Worm (Caenorhabditis elegans) whole organism, early embryonic: ENCODE data around the gene F59E12.1.

Experiments
- B0310.2 ChIP-seq: sonication (generic microtip); optimal IDR thresholded peaks from 2 replicates; lab custom pipeline; 2016; ENCODE audit warnings: mild to moderate bottlenecking, missing genetic modification characterization, missing compliant biosample characterization
- F13C5.2 ChIP-seq: sonication (generic microtip); optimal IDR thresholded peaks from 2 replicates; lab custom pipeline; 2017; ENCODE audit warnings: mild to moderate bottlenecking, missing genetic modification characterization, inconsistent platforms, missing compliant biosample characterization
- aly-1 ChIP-seq: sonication (generic microtip); optimal IDR thresholded peaks from 2 replicates; lab custom pipeline; 2016; ENCODE audit warnings: missing genetic modification characterization, missing compliant biosample characterization
- ama-1 ChIP-seq: fragments of 150-350 bp; optimal IDR thresholded peaks from 2 replicates; lab custom pipeline; 2014
- ceh-13 ChIP-seq: fragments of 200-800 bp; sonication (Bioruptor generic); optimal IDR thresholded peaks from 2 replicates; lab custom pipeline; 2018; ENCODE audit warnings: mild to moderate bottlenecking, missing genetic modification characterization, missing compliant biosample characterization
- ceh-36 ChIP-seq: sonication (generic microtip); optimal IDR thresholded peaks from 2 replicates; lab custom pipeline; 2016; ENCODE audit warnings: missing genetic modification characterization, inconsistent platforms, missing compliant biosample characterization
- flt-1 ChIP-seq: fragments of 200-800 bp; sonication (Bioruptor generic); IDR thresholded peaks from 2 replicates; pipeline ENCODE4 v1.3.6; 2022; ENCODE audit warnings: missing genetic modification characterization, missing compliant biosample characterization
- hmbx-1 ChIP-seq: sonication (generic microtip); optimal IDR thresholded peaks from 2 replicates; lab custom pipeline; 2016; ENCODE audit warnings: mild to moderate bottlenecking, missing genetic modification characterization, missing compliant biosample characterization
- hnd-1 ChIP-seq: sonication (generic microtip); optimal IDR thresholded peaks from 2 replicates; lab custom pipeline; 2016; ENCODE audit warnings: missing genetic modification characterization, missing compliant biosample characterization
- scrt-1 ChIP-seq: fragments of 200-800 bp; sonication (Bioruptor generic); IDR thresholded peaks from 2 replicates; pipeline ENCODE4 v1.3.6; 2022; ENCODE audit warnings: missing genetic modification characterization, missing compliant biosample characterization
- sea-1 ChIP-seq: fragments of 200-800 bp; sonication (Bioruptor generic); conservative IDR thresholded peaks from 2 replicates; pipeline ENCODE4 v1.3.6; 2022; ENCODE audit warnings: missing genetic modification characterization, missing compliant biosample characterization
- tbx-11 ChIP-seq: fragments of 200-800 bp; sonication (Bioruptor generic); IDR thresholded peaks from 2 replicates; pipeline ENCODE4 v1.3.6; 2022; ENCODE audit warnings: missing genetic modification characterization, missing compliant biosample characterization
- tra-4 ChIP-seq: sonication (generic microtip); optimal IDR thresholded peaks from 2 replicates; lab custom pipeline; 2017; ENCODE audit warnings: missing genetic modification characterization, missing compliant biosample characterization

DNA sequence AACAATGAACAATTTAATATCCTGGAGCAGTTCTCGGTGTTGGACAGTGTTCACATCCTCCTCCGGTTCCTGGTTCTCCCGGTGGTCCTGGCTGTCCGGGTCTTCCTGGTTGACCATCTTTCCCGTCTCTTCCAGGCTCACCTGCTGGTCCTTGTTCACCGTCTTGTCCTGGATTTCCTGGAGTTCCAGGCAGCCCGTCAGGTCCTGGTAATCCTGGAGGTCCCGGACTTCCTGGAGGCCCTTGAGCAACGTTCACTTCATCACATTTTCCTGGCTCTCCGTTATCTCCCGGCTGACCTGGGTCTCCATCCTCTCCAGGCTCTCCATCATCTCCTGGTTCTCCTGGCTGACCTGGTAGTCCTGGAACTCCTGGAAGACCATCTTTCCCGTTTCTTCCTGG lies 2.9 kb upstream of the F59E12.1 start:
- no peak for TF ChIP-seq ceh-36
- no peak for TF ChIP-seq flt-1 (GFP tag; lab: Robert Waterston, UW)
- TF ChIP-seq tbx-11 (GFP tag; lab: Robert Waterston, UW), result no peak
- no peak for TF ChIP-seq ceh-13 (GFP tag; lab: Kevin White, UChicago)
- no peak for TF ChIP-seq ama-1
- TF ChIP-seq sea-1 (GFP tag; lab: Robert Waterston, UW), result no peak
- no peak for TF ChIP-seq tra-4 (tag; lab: Kevin White, UChicago)
- TF ChIP-seq F13C5.2 (tag; lab: Kevin White, UChicago), result no peak
- TF ChIP-seq scrt-1 (GFP tag; lab: Robert Waterston, UW), result no peak
- no peak for TF ChIP-seq B0310.2 (tag; lab: Kevin White, UChicago)
- peak; percentile 16 for TF ChIP-seq aly-1 (tag; lab: Kevin White, UChicago)
- no peak for TF ChIP-seq hmbx-1
- TF ChIP-seq hnd-1 (tag; lab: Kevin White, UChicago), result no peak
